Fruit fly (Drosophila melanogaster) whole organism, wandering third instar larva: ENCODE measurements around the gene CG4596.

Experiments
- CG32264 ChIP-seq: fragments of 200-800 bp; sonication (Bioruptor generic); optimal IDR thresholded peaks from 2 replicates; lab custom pipeline; 2016; ENCODE audit warnings: missing biosample characterization, missing genetic modification characterization
- Dfd ChIP-seq: fragments of >200 bp; optimal IDR thresholded peaks from 2 replicates; lab custom pipeline; 2017; ENCODE audit warnings: missing biosample characterization, missing genetic modification characterization
- OdsH ChIP-seq: fragments of 200-800 bp; sonication (Bioruptor generic); optimal IDR thresholded peaks from 2 replicates; lab custom pipeline; 2016; ENCODE audit warnings: missing biosample characterization, mild to moderate bottlenecking, missing genetic modification characterization
- br ChIP-seq: fragments of 200-800 bp; sonication (Bioruptor generic); optimal IDR thresholded peaks from 2 replicates; lab custom pipeline; 2016; ENCODE audit warnings: missing biosample characterization, missing genetic modification characterization
- h ChIP-seq: fragments of 200-800 bp; sonication (Bioruptor generic); optimal IDR thresholded peaks from 3 replicates; lab custom pipeline; 2016; ENCODE audit warnings: missing biosample characterization, mild to moderate bottlenecking, missing genetic modification characterization
- lola ChIP-seq: fragments of >200 bp; optimal IDR thresholded peaks from 2 replicates; lab custom pipeline; 2017; ENCODE audit warnings: missing biosample characterization, missing genetic modification characterization
- pan ChIP-seq: fragments of >200 bp; optimal IDR thresholded peaks from 2 replicates; lab custom pipeline; 2017
- psq ChIP-seq: fragments of 200-800 bp; sonication (Bioruptor generic); optimal IDR thresholded peaks from 3 replicates; lab custom pipeline; 2017; ENCODE audit warnings: missing biosample characterization, mild to moderate bottlenecking, missing genetic modification characterization, moderate library complexity
- tai ChIP-seq: sonication (Bioruptor generic); optimal IDR thresholded peaks from 2 replicates; lab custom pipeline; 2016; ENCODE audit warnings: missing biosample characterization, missing genetic modification characterization
- woc ChIP-seq: sonication (Bioruptor generic); optimal IDR thresholded peaks from 2 replicates; lab custom pipeline; 2016; ENCODE audit warnings: missing biosample characterization, mild to moderate bottlenecking, missing genetic modification characterization

DNA sequence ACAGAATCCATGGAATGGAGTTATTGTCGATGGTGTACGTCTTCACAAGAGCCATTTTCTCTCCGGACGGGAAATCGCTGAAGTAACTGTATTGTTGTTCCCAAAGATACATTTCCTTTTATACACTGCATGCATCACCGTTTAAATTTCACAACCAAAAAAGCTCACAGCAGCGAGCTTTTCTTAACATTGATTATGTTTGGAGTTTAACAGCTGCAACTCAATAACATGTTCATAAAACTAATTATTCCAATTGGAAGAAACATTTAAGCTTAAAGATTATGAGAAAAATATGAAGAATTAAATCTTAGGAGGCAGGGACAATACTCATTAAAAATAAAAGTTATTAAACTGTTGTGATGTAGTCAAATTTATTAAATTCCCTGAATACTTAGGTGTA is 6.4 kb downstream of the CG4596 start, which contains the start of gene CG14695:
- TF ChIP-seq OdsH (no peak), Dfd (GFP tag; lab: Kevin White, UChicago) (no peak), br (no peak), h (GFP tag; lab: Kevin White, UChicago) (no peak), CG32264 (GFP tag; lab: Kevin White, UChicago) (no peak), psq (GFP tag; lab: Kevin White, UChicago) (no peak), pan (lab: Kevin White, UChicago) (no peak), tai (GFP tag; lab: Kevin White, UChicago) (no peak), lola (GFP tag; lab: Kevin White, UChicago) (no peak), woc (GFP tag; lab: Kevin White, UChicago) (no peak)
